Fruit fly (Drosophila melanogaster) whole organism, embryonic: ENCODE measurements around the gene CG32313.

Experiments
- Ada2b ChIP-seq: fragments of 200-800 bp; sonication (Bioruptor generic); IDR thresholded peaks from 2 replicates; pipeline ENCODE4 v1.3.6; 2022; ENCODE audit warnings: missing biosample characterization, missing genetic modification characterization
- B-H1 ChIP-seq: fragments of 200-800 bp; sonication (Bioruptor generic); IDR thresholded peaks from 3 replicates; pipeline ENCODE4 v1.3.6; 2022; ENCODE audit warnings: missing biosample characterization, missing genetic modification characterization
- BtbVII ChIP-seq: fragments of 200-800 bp; sonication (Bioruptor generic); optimal IDR thresholded peaks from 3 replicates; lab custom pipeline; 2017; ENCODE audit warnings: missing biosample characterization, mild to moderate bottlenecking, missing genetic modification characterization
- C15 ChIP-seq: fragments of 200-800 bp; sonication (Bioruptor generic); IDR thresholded peaks from 3 replicates; pipeline ENCODE4 v1.3.6; 2022; ENCODE audit warnings: missing biosample characterization, missing genetic modification characterization
- CG10959 ChIP-seq: fragments of 200-800 bp; sonication (Bioruptor generic); IDR thresholded peaks from 2 replicates; pipeline ENCODE4 v1.3.6; 2022; ENCODE audit warnings: missing biosample characterization, missing genetic modification characterization
- CG11247 ChIP-seq: fragments of 200-800 bp; sonication (Bioruptor generic); IDR thresholded peaks from 2 replicates; pipeline ENCODE4 v1.3.6; 2022; ENCODE audit warnings: missing biosample characterization, missing genetic modification characterization
- CG11560 ChIP-seq: fragments of 200-800 bp; sonication (Bioruptor generic); IDR thresholded peaks from 3 replicates; pipeline ENCODE4 v1.3.6; 2022; ENCODE audit warnings: missing biosample characterization, missing genetic modification characterization
- CG12104 ChIP-seq: fragments of 200-800 bp; sonication (Bioruptor generic); optimal IDR thresholded peaks from 3 replicates; lab custom pipeline; 2016; ENCODE audit warnings: missing biosample characterization, missing genetic modification characterization
- CG12155 ChIP-seq: fragments of 200-800 bp; sonication (Bioruptor generic); optimal IDR thresholded peaks from 3 replicates; lab custom pipeline; 2016; ENCODE audit warnings: missing biosample characterization, missing genetic modification characterization
- CG13123 ChIP-seq: fragments of 200-800 bp; sonication (Bioruptor generic); optimal IDR thresholded peaks from 2 replicates; lab custom pipeline; 2016; ENCODE audit warnings: missing biosample characterization, missing genetic modification characterization
- CG13287 ChIP-seq: fragments of 200-800 bp; sonication (Bioruptor generic); IDR thresholded peaks from 2 replicates; pipeline ENCODE4 v1.3.6; 2022; ENCODE audit warnings: missing biosample characterization, missing genetic modification characterization; ENCODE audit not compliant: partially characterized antibody
- CG13296 ChIP-seq: fragments of 200-800 bp; sonication (Bioruptor generic); optimal IDR thresholded peaks from 3 replicates; lab custom pipeline; 2018; ENCODE audit warnings: missing biosample characterization, mild to moderate bottlenecking, missing genetic modification characterization
- CG14667 ChIP-seq: fragments of 200-800 bp; sonication (Bioruptor generic); IDR thresholded peaks from 2 replicates; pipeline ENCODE4 v1.3.6; 2022; ENCODE audit warnings: missing biosample characterization, missing genetic modification characterization
- CG14710 ChIP-seq: fragments of 200-800 bp; sonication (Bioruptor generic); optimal IDR thresholded peaks from 3 replicates; lab custom pipeline; 2019; ENCODE audit warnings: missing biosample characterization, mild to moderate bottlenecking, missing genetic modification characterization, moderate library complexity
- CG14860 ChIP-seq: fragments of 200-800 bp; sonication (Bioruptor generic); IDR thresholded peaks from 3 replicates; pipeline ENCODE4 v1.3.6; 2022; ENCODE audit warnings: missing biosample characterization, missing genetic modification characterization; ENCODE audit not compliant: partially characterized antibody
- CG17359 ChIP-seq: fragments of 200-800 bp; sonication (Bioruptor generic); optimal IDR thresholded peaks from 3 replicates; lab custom pipeline; 2018; ENCODE audit warnings: missing biosample characterization, mild to moderate bottlenecking, missing genetic modification characterization, moderate library complexity
- CG17829 ChIP-seq: fragments of 200-800 bp; optimal IDR thresholded peaks from 2 replicates; lab custom pipeline; 2019; ENCODE audit warnings: missing biosample characterization, mild to moderate bottlenecking, missing genetic modification characterization, moderate library complexity
- CG2116 ChIP-seq: fragments of 200-800 bp; sonication (Bioruptor generic); optimal IDR thresholded peaks from 3 replicates; lab custom pipeline; 2018; ENCODE audit warnings: missing biosample characterization, mild to moderate bottlenecking, missing genetic modification characterization
- CG31388 ChIP-seq: fragments of 200-800 bp; sonication (Bioruptor generic); optimal IDR thresholded peaks from 2 replicates; lab custom pipeline; 2016; ENCODE audit warnings: missing biosample characterization, missing genetic modification characterization
- CG3726 ChIP-seq: fragments of 200-800 bp; sonication (Bioruptor generic); IDR thresholded peaks from 3 replicates; pipeline ENCODE4, ENCODE4 v1.3.6; 2022; ENCODE audit warnings: missing biosample characterization, missing genetic modification characterization
- CG3995 ChIP-seq: fragments of 200-800 bp; sonication (Bioruptor generic); optimal IDR thresholded peaks from 3 replicates; lab custom pipeline; 2016; ENCODE audit warnings: missing biosample characterization, missing genetic modification characterization
- CG4730 ChIP-seq: fragments of 200-800 bp; sonication (Bioruptor generic); IDR thresholded peaks from 2 replicates; pipeline ENCODE4 v1.3.6; 2022; ENCODE audit warnings: missing biosample characterization, missing genetic modification characterization
- CG6683 ChIP-seq: fragments of 200-800 bp; sonication (Bioruptor generic); optimal IDR thresholded peaks from 2 replicates; lab custom pipeline; 2017; ENCODE audit warnings: missing biosample characterization, mild to moderate bottlenecking, missing genetic modification characterization, missing genetic modification reagents
- CG7745 ChIP-seq: fragments of 200-800 bp; sonication (Bioruptor generic); optimal IDR thresholded peaks from 2 replicates; lab custom pipeline; 2018; ENCODE audit warnings: missing biosample characterization, mild to moderate bottlenecking, missing genetic modification characterization, moderate library complexity
- CG7839 ChIP-seq: fragments of 200-800 bp; sonication (Bioruptor generic); optimal IDR thresholded peaks from 3 replicates; lab custom pipeline; 2018; ENCODE audit warnings: missing biosample characterization, mild to moderate bottlenecking, missing genetic modification characterization, moderate library complexity
- CG8359 ChIP-seq: fragments of 200-800 bp; sonication (Bioruptor generic); optimal IDR thresholded peaks from 2 replicates; lab custom pipeline; 2017; ENCODE audit warnings: missing biosample characterization, mild to moderate bottlenecking, missing genetic modification characterization, borderline replicate concordance
- CG8388 ChIP-seq: fragments of 200-800 bp; sonication (Bioruptor generic); optimal IDR thresholded peaks from 2 replicates; lab custom pipeline; 2019; ENCODE audit warnings: missing biosample characterization, mild to moderate bottlenecking, missing genetic modification characterization, moderate library complexity
- CG9817 ChIP-seq: fragments of 200-800 bp; sonication (Bioruptor generic); optimal IDR thresholded peaks from 2 replicates; lab custom pipeline; 2018; ENCODE audit warnings: missing biosample characterization, mild to moderate bottlenecking, missing genetic modification characterization, moderate library complexity
- HLH54F ChIP-seq: fragments of 200-800 bp; sonication (Bioruptor generic); optimal IDR thresholded peaks from 3 replicates; lab custom pipeline; 2016; ENCODE audit warnings: missing biosample characterization, missing genetic modification characterization
- Hmr ChIP-seq: fragments of 200-800 bp; sonication (Bioruptor generic); optimal IDR thresholded peaks from 3 replicates; lab custom pipeline; 2017; ENCODE audit warnings: mild to moderate bottlenecking, missing biosample characterization, missing genetic modification reagents, missing genetic modification characterization
- Lim3 ChIP-seq: fragments of 200-800 bp; sonication (Bioruptor generic); IDR thresholded peaks from 2 replicates; pipeline ENCODE4 v1.3.6; 2022; ENCODE audit warnings: missing biosample characterization, missing genetic modification characterization
- Scr ChIP-seq: fragments of 200-800 bp; sonication (Bioruptor generic); IDR thresholded peaks from 2 replicates; pipeline ENCODE4 v1.3.6; 2022; ENCODE audit warnings: missing biosample characterization, missing genetic modification characterization; ENCODE audit not compliant: partially characterized antibody
- Six4 ChIP-seq: fragments of 200-800 bp; sonication (Bioruptor generic); optimal IDR thresholded peaks from 2 replicates; lab custom pipeline; 2016; ENCODE audit warnings: missing biosample characterization, missing genetic modification characterization
- Usf ChIP-seq: fragments of 200-800 bp; sonication (Bioruptor generic); optimal IDR thresholded peaks from 2 replicates; lab custom pipeline; 2017; ENCODE audit warnings: missing genotype, missing biosample characterization, missing genetic modification characterization
- ac ChIP-seq: fragments of 200-800 bp; sonication (Bioruptor generic); optimal IDR thresholded peaks from 3 replicates; lab custom pipeline; 2017; ENCODE audit warnings: missing biosample characterization, mild to moderate bottlenecking, missing genetic modification characterization
- bab2 ChIP-seq: fragments of 200-800 bp; sonication (Bioruptor generic); optimal IDR thresholded peaks from 2 replicates; lab custom pipeline; 2016; ENCODE audit warnings: missing biosample characterization, missing genetic modification characterization
- chinmo ChIP-seq: fragments of 200-800 bp; sonication (Bioruptor generic); IDR thresholded peaks from 4 replicates; pipeline ENCODE4 v1.3.6; 2022; ENCODE audit warnings: missing biosample characterization, missing genetic modification characterization; ENCODE audit not compliant: partially characterized antibody
- crp ChIP-seq, 2 experiments: fragments of 200-800 bp; sonication (Bioruptor generic); optimal IDR thresholded peaks; 2 replicates in 1 of 2; 3 replicates in 1 of 2; lab custom pipeline; 2017; ENCODE audit warnings: missing biosample characterization in 2 of 2, missing genetic modification characterization in 2 of 2, mild to moderate bottlenecking in 1 of 2, moderate library complexity in 1 of 2
- dmrt11E ChIP-seq: fragments of 200-800 bp; sonication (Bioruptor generic); optimal IDR thresholded peaks from 3 replicates; lab custom pipeline; 2018; ENCODE audit warnings: missing biosample characterization, mild to moderate bottlenecking, missing genetic modification characterization, moderate library complexity
- dpn ChIP-seq, 2 experiments: fragments of 200-800 bp; sonication (Bioruptor generic); optimal IDR thresholded peaks; 3 replicates each; lab custom pipeline; 2016; ENCODE audit warnings: missing biosample characterization in 2 of 2, missing genetic modification characterization in 2 of 2
- gcm2 ChIP-seq: fragments of 200-800 bp; sonication (Bioruptor generic); optimal IDR thresholded peaks from 2 replicates; lab custom pipeline; 2016; ENCODE audit warnings: missing biosample characterization, missing genetic modification characterization
- h ChIP-seq: fragments of >200 bp; optimal IDR thresholded peaks from 2 replicates; lab custom pipeline; 2017
- nerfin-1 ChIP-seq: fragments of 200-800 bp; sonication (Bioruptor generic); optimal IDR thresholded peaks from 3 replicates; lab custom pipeline; 2019; ENCODE audit warnings: missing biosample characterization, mild to moderate bottlenecking, missing genetic modification characterization, moderate library complexity
- odd ChIP-seq: fragments of 200-800 bp; sonication (Bioruptor generic); optimal IDR thresholded peaks from 2 replicates; lab custom pipeline; 2017; ENCODE audit warnings: missing biosample characterization, mild to moderate bottlenecking, missing genetic modification characterization
- pan ChIP-seq, 4 experiments: fragments of >200 bp in 3 of 4; fragments of 200-800 bp in 1 of 4; sonication (Bioruptor generic) in 1 of 4; optimal IDR thresholded peaks in 3 of 4; IDR thresholded peaks in 1 of 4; 2 replicates each; pipeline versions ENCODE4 v1.3.6 to Lab custom; 2017 to 2022; ENCODE audit warnings: missing biosample characterization in 2 of 4, missing genetic modification characterization in 2 of 4, mixed read lengths in 1 of 4
- pros ChIP-seq: fragments of 200-800 bp; sonication (Bioruptor generic); optimal IDR thresholded peaks from 3 replicates; lab custom pipeline; 2019; ENCODE audit warnings: missing biosample characterization, mild to moderate bottlenecking, missing genetic modification characterization, moderate library complexity
- ro ChIP-seq: fragments of 200-800 bp; sonication (Bioruptor generic); IDR thresholded peaks from 2 replicates; pipeline ENCODE4 v1.3.6; 2022; ENCODE audit warnings: missing biosample characterization, missing genetic modification characterization
- trh ChIP-seq: fragments of 200-800 bp; sonication (Bioruptor generic); optimal IDR thresholded peaks from 2 replicates; lab custom pipeline; 2016; ENCODE audit warnings: missing biosample characterization, missing genetic modification characterization

CG32313 gene

dm6 chr3L:1517274-1518047 lies 28.1 kb downstream of the CG32313 start (continued):
- no peak for TF ChIP-seq CG7839 (tag; lab: Kevin White, UChicago)
- peak; percentile 75 for TF ChIP-seq CG13287
- no peak for TF ChIP-seq CG9817 (tag; lab: Kevin White, UChicago)
- peak; percentile 76 to 85 for TF ChIP-seq dpn (GFP tag; optimal IDR thresholded peaks at IDR 0.05; lab: Kevin White, UChicago)
- TF ChIP-seq CG12104 (GFP tag; lab: Kevin White, UChicago): peak; percentile 26
- no peak for TF ChIP-seq CG7745 (tag; lab: Kevin White, UChicago)
- TF ChIP-seq ac (GFP tag; lab: Kevin White, UChicago): no peak
- TF ChIP-seq crp (GFP tag; optimal IDR thresholded peaks at IDR 0.05; lab: Kevin White, UChicago): peak; percentile 73 to 95
- no peak for TF ChIP-seq CG6683 (GFP tag; lab: Kevin White, UChicago)
- TF ChIP-seq CG17359: no peak
- TF ChIP-seq CG2116: peak; percentile 91
- peak; percentile 4 for TF ChIP-seq Usf (GFP tag; lab: Kevin White, UChicago)
- TF ChIP-seq CG13123 (GFP tag; lab: Kevin White, UChicago): peak; percentile 63
- TF ChIP-seq CG10959: no peak
- TF ChIP-seq CG4730: no peak
- no peak for TF ChIP-seq CG8359 (GFP tag; lab: Kevin White, UChicago)
- TF ChIP-seq Hmr (GFP tag; lab: Kevin White, UChicago): peak; percentile 51
- TF ChIP-seq h (lab: Kevin White, UChicago): no peak
- TF ChIP-seq chinmo (GFP tag; lab: Robert Waterston, UW): peak; percentile 77; the same call in 3 of the 4 replicates
- TF ChIP-seq CG13296 (GFP tag; lab: Kevin White, UChicago): no peak
- TF ChIP-seq CG31388 (GFP tag; lab: Kevin White, UChicago): peak; percentile 16
- TF ChIP-seq CG11560: no peak
- peak; percentile 94 for TF ChIP-seq CG3995
- TF ChIP-seq trh (GFP tag; lab: Kevin White, UChicago): no peak
- TF ChIP-seq Ada2b (GFP tag; lab: Robert Waterston, UW): peak; percentile 55
- peak; percentile 47 for TF ChIP-seq dmrt11E (tag; lab: Kevin White, UChicago)
- TF ChIP-seq bab2: peak; percentile 70
- TF ChIP-seq odd (GFP tag; lab: Kevin White, UChicago): no peak
- TF ChIP-seq B-H1 (GFP tag; lab: Robert Waterston, UW): peak; percentile 31; the same call in 1 of the 3 replicates
- TF ChIP-seq HLH54F (GFP tag; lab: Kevin White, UChicago): peak; percentile 73
- TF ChIP-seq Lim3 (GFP tag; lab: Robert Waterston, UW): no peak
- 0 out of 2 replicates have a peak, but pooled peaks have one; percentile 21 for TF ChIP-seq CG11247 (GFP tag; lab: Robert Waterston, UW)
- 0 out of 2 replicates have a peak, but pooled peaks have one; percentile 27 for TF ChIP-seq CG14667 (GFP tag; lab: Robert Waterston, UW)
- TF ChIP-seq nerfin-1 (tag; lab: Kevin White, UChicago): no peak
- peak; percentile 51 for TF ChIP-seq Six4 (GFP tag; lab: Kevin White, UChicago)
- peak; percentile 85 for TF ChIP-seq CG8388 (GFP tag; lab: Kevin White, UChicago)
- no peak for TF ChIP-seq pan (optimal IDR thresholded peaks at IDR 0.05; lab: Kevin White, UChicago)
- peak in 1 of 2 experiments; percentile 23 for TF ChIP-seq pan (GFP tag; optimal IDR thresholded peaks at IDR 0.05 in 1 of 2, IDR thresholded peaks at IDR 0.05 in 1 of 2)
- no peak for TF ChIP-seq BtbVII (GFP tag; lab: Kevin White, UChicago)
- peak; percentile 73 for TF ChIP-seq CG12155 (GFP tag; lab: Kevin White, UChicago)
- TF ChIP-seq C15 (GFP tag; lab: Robert Waterston, UW): no peak
- TF ChIP-seq pros: no peak
- no peak for TF ChIP-seq gcm2 (GFP tag; lab: Kevin White, UChicago)
- TF ChIP-seq CG3726 (GFP tag; lab: Robert Waterston, UW): no peak
- TF ChIP-seq ro: no peak
- TF ChIP-seq Scr (GFP tag; lab: Robert Waterston, UW): peak; percentile 84
- TF ChIP-seq CG14710: peak; percentile 71
- TF ChIP-seq CG17829: peak; percentile 38
- peak; percentile 62; the same call in 2 of the 3 replicates for TF ChIP-seq CG14860
